Worm (Caenorhabditis elegans) whole organism, L1 larva: ENCODE results near the gene Y66A7A.9.

Experiments used
- C16A3.4 ChIP-seq: fragments of 150-350 bp; optimal IDR thresholded peaks from 2 replicates; lab custom pipeline; 2014; ENCODE audit warnings: missing biosample characterization, missing genetic modification characterization
- F16B12.6 ChIP-seq: fragments of 150-350 bp; optimal IDR thresholded peaks from 2 replicates; lab custom pipeline; 2014; ENCODE audit warnings: missing biosample characterization, missing genetic modification characterization
- Y116A8C.19 ChIP-seq: sonication (generic microtip); optimal IDR thresholded peaks from 2 replicates; lab custom pipeline; 2016; ENCODE audit warnings: missing compliant biosample characterization, missing genetic modification characterization, borderline replicate concordance
- alr-1 ChIP-seq: fragments of 200-800 bp; sonication (Bioruptor generic); optimal IDR thresholded peaks from 2 replicates; lab custom pipeline; 2018; ENCODE audit warnings: borderline replicate concordance, mild to moderate bottlenecking, missing genetic modification characterization, missing compliant biosample characterization
- aly-2 ChIP-seq: fragments of 150-350 bp; optimal IDR thresholded peaks from 2 replicates; lab custom pipeline; 2014; ENCODE audit warnings: missing biosample characterization, missing genetic modification characterization
- ceh-63 ChIP-seq: fragments of 200-800 bp; sonication (Bioruptor generic); optimal IDR thresholded peaks from 2 replicates; lab custom pipeline; 2018; ENCODE audit warnings: mild to moderate bottlenecking, missing genetic modification characterization, missing compliant biosample characterization
- ceh-82 ChIP-seq, 3 experiments: fragments of 150-350 bp in 1 of 3; sonication (generic microtip) in 2 of 3; optimal IDR thresholded peaks; 2 replicates each; lab custom pipeline; 2014 to 2017; ENCODE audit warnings: missing biosample characterization in 3 of 3, missing genetic modification characterization in 3 of 3
- ceh-88 ChIP-seq: fragments of 200-800 bp; sonication (Bioruptor generic); IDR thresholded peaks from 2 replicates; pipeline ENCODE4 v1.3.6; 2022; ENCODE audit warnings: missing genetic modification characterization, missing compliant biosample characterization
- ces-1 ChIP-seq: fragments of 150-350 bp; optimal IDR thresholded peaks from 2 replicates; lab custom pipeline; 2014; ENCODE audit warnings: missing biosample characterization, missing genetic modification reagents, missing genetic modification characterization
- dsc-1 ChIP-seq: sonication (generic microtip); optimal IDR thresholded peaks from 2 replicates; lab custom pipeline; 2016; ENCODE audit warnings: mild to moderate bottlenecking, missing genetic modification characterization, missing compliant biosample characterization
- efl-1 ChIP-seq, 4 experiments: fragments of 150-350 bp; optimal IDR thresholded peaks in 3 of 4; peaks in 1 of 4; 1 replicate in 1 of 4; 2 replicates in 3 of 4; lab custom pipeline; 2014; ENCODE audit warnings: missing biosample characterization in 2 of 4, missing genetic modification characterization in 2 of 4, missing genetic modification reagents in 2 of 4
- efl-3 ChIP-seq: fragments of 200-800 bp; sonication (Bioruptor generic); optimal IDR thresholded peaks from 2 replicates; lab custom pipeline; 2018; ENCODE audit warnings: mild to moderate bottlenecking, missing genetic modification characterization, missing compliant biosample characterization
- egl-13 ChIP-seq: sonication (generic microtip); optimal IDR thresholded peaks from 2 replicates; lab custom pipeline; 2016; ENCODE audit warnings: missing genotype, missing genetic modification reagents, missing genetic modification characterization, missing compliant biosample characterization
- egl-27 ChIP-seq, 2 experiments: fragments of 150-350 bp in 1 of 2; sonication (generic microtip); optimal IDR thresholded peaks; 3 replicates each; lab custom pipeline; 2017 to 2018; ENCODE audit warnings: missing biosample characterization in 2 of 2, missing genetic modification characterization in 2 of 2, missing genetic modification reagents in 2 of 2
- elt-2 ChIP-seq: sonication (generic microtip); optimal IDR thresholded peaks from 2 replicates; lab custom pipeline; 2016; ENCODE audit warnings: missing genetic modification characterization, mild to moderate bottlenecking, inconsistent platforms, missing compliant biosample characterization, missing genetic modification reagents
- elt-3 ChIP-seq, 6 experiments: fragments of 150-350 bp in 1 of 6; sonication (generic microtip); optimal IDR thresholded peaks; 2 replicates each; lab custom pipeline; 2017 to 2018; ENCODE audit warnings: missing biosample characterization in 6 of 6, missing genetic modification characterization in 6 of 6, inconsistent platforms in 1 of 6
- fos-1 ChIP-seq: fragments of 150-350 bp; optimal IDR thresholded peaks from 2 replicates; lab custom pipeline; 2014; ENCODE audit warnings: missing biosample characterization, missing genetic modification characterization
- grh-1 ChIP-seq: fragments of 200-800 bp; sonication (Bioruptor generic); IDR thresholded peaks from 2 replicates; pipeline ENCODE4 v1.3.6; 2022; ENCODE audit warnings: missing genetic modification reagents, missing genetic modification characterization, missing compliant biosample characterization
- irx-1 ChIP-seq: sonication (generic microtip); optimal IDR thresholded peaks from 2 replicates; lab custom pipeline; 2016; ENCODE audit warnings: missing genetic modification characterization, missing compliant biosample characterization
- jun-1 ChIP-seq: fragments of 150-350 bp; optimal IDR thresholded peaks from 2 replicates; lab custom pipeline; 2014; ENCODE audit warnings: missing biosample characterization, missing genetic modification reagents, missing genetic modification characterization
- lin-13 ChIP-seq: fragments of 150-350 bp; optimal IDR thresholded peaks from 2 replicates; lab custom pipeline; 2014; ENCODE audit warnings: missing biosample characterization, missing genetic modification reagents, missing genetic modification characterization
- lin-15B ChIP-seq: fragments of 150-350 bp; sonication (generic microtip); optimal IDR thresholded peaks from 3 replicates; lab custom pipeline; 2014; ENCODE audit warnings: missing biosample characterization, missing genetic modification characterization
- lin-35 ChIP-seq, 2 experiments: fragments of 150-350 bp; optimal IDR thresholded peaks; 2 replicates each; lab custom pipeline; 2014; ENCODE audit warnings: missing biosample characterization in 2 of 2, missing genetic modification characterization in 2 of 2, missing genetic modification reagents in 2 of 2
- mdl-1 ChIP-seq, 2 experiments: fragments of 150-350 bp; optimal IDR thresholded peaks; 2 replicates each; lab custom pipeline; 2014 to 2017; ENCODE audit warnings: missing biosample characterization in 2 of 2, missing genetic modification characterization in 2 of 2, inconsistent platforms in 1 of 2
- nhr-19 ChIP-seq: fragments of 200-800 bp; sonication (Bioruptor generic); conservative IDR thresholded peaks from 2 replicates; pipeline ENCODE4 v1.3.6; 2022; ENCODE audit warnings: missing genetic modification characterization, missing compliant biosample characterization
- nhr-47 ChIP-seq: sonication (generic microtip); optimal IDR thresholded peaks from 2 replicates; lab custom pipeline; 2016; ENCODE audit warnings: mild to moderate bottlenecking, missing genetic modification characterization, moderate library complexity, missing compliant biosample characterization
- nhr-77 ChIP-seq: fragments of 150-350 bp; optimal IDR thresholded peaks from 2 replicates; lab custom pipeline; 2014; ENCODE audit warnings: missing biosample characterization, missing genetic modification characterization
- nhr-85 ChIP-seq: sonication (generic microtip); peaks from one replicate; lab custom pipeline; 2016; ENCODE audit warnings: missing genetic modification characterization, inconsistent platforms, missing compliant biosample characterization
- pax-3 ChIP-seq: fragments of 200-800 bp; sonication (Bioruptor generic); optimal IDR thresholded peaks from 2 replicates; lab custom pipeline; 2018; ENCODE audit warnings: mild to moderate bottlenecking, missing genetic modification characterization, moderate library complexity, missing compliant biosample characterization
- pqm-1 ChIP-seq: sonication (generic microtip); optimal IDR thresholded peaks from 3 replicates; lab custom pipeline; 2017; ENCODE audit warnings: missing biosample characterization, missing genetic modification characterization
- skn-1 ChIP-seq: fragments of 150-350 bp; optimal IDR thresholded peaks from 2 replicates; lab custom pipeline; 2014; ENCODE audit warnings: missing biosample characterization, missing genetic modification characterization
- snu-23 ChIP-seq: sonication (generic microtip); optimal IDR thresholded peaks from 2 replicates; lab custom pipeline; 2016; ENCODE audit warnings: missing genetic modification characterization, missing compliant biosample characterization
- sox-4 ChIP-seq: sonication (generic microtip); optimal IDR thresholded peaks from 2 replicates; lab custom pipeline; 2016; ENCODE audit warnings: missing genetic modification characterization, missing compliant biosample characterization
- sup-37 ChIP-seq: fragments of 200-800 bp; sonication (Bioruptor generic); optimal IDR thresholded peaks from 2 replicates; lab custom pipeline; 2018; ENCODE audit warnings: mild to moderate bottlenecking, missing genetic modification characterization, missing compliant biosample characterization
- tbx-2 ChIP-seq: sonication (generic microtip); optimal IDR thresholded peaks from 2 replicates; lab custom pipeline; 2016; ENCODE audit warnings: missing genetic modification characterization, missing compliant biosample characterization
- tlp-1 ChIP-seq: fragments of 150-350 bp; optimal IDR thresholded peaks from 2 replicates; lab custom pipeline; 2014; ENCODE audit warnings: missing biosample characterization, missing genetic modification characterization
- unc-130 ChIP-seq: fragments of 150-350 bp; optimal IDR thresholded peaks from 2 replicates; lab custom pipeline; 2017; ENCODE audit warnings: missing biosample characterization, missing genetic modification characterization, inconsistent platforms
- unc-86 ChIP-seq: sonication (generic microtip); optimal IDR thresholded peaks from 2 replicates; lab custom pipeline; 2016; ENCODE audit warnings: missing genetic modification characterization, missing compliant biosample characterization
- unc-98 ChIP-seq: fragments of 200-800 bp; sonication (Bioruptor generic); IDR thresholded peaks from 2 replicates; pipeline ENCODE4 v1.3.6; 2022; ENCODE audit warnings: missing genetic modification characterization, missing compliant biosample characterization
- xbp-1 ChIP-seq: sonication (generic microtip); optimal IDR thresholded peaks from 2 replicates; lab custom pipeline; 2016; ENCODE audit warnings: missing genetic modification characterization, missing compliant biosample characterization
- zag-1 ChIP-seq: fragments of 150-350 bp; optimal IDR thresholded peaks from 2 replicates; lab custom pipeline; 2014; ENCODE audit warnings: missing biosample characterization, missing genetic modification characterization
- ztf-11 ChIP-seq, 2 experiments: sonication (generic microtip); optimal IDR thresholded peaks; 2 replicates each; lab custom pipeline; 2016 to 2017; ENCODE audit warnings: missing genetic modification characterization in 2 of 2, missing biosample characterization in 1 of 2, missing compliant biosample characterization in 1 of 2

Gene Y66A7A.9

ce11 chrIII:11657185-11657817 lies 45.0 kb upstream of the Y66A7A.9 start, which contains the start of gene crh-1 (continued):
- TF ChIP-seq unc-86 (tag; lab: Kevin White, UChicago) (peak; percentile 64), tlp-1 (tag; lab: Kevin White, UChicago) (no peak), irx-1 (tag; lab: Kevin White, UChicago) (peak; percentile 86), nhr-85 (peak; percentile 91), alr-1 (tag; lab: Kevin White, UChicago) (no peak), lin-13 (GFP tag; lab: Kevin White, UChicago) (peak; percentile 79), aly-2 (peak; percentile 54), elt-2 (tag; lab: Kevin White, UChicago) (peak; percentile 69), efl-3 (GFP tag; lab: Kevin White, UChicago) (no peak), elt-3 (tag; optimal IDR thresholded peaks at IDR 0.05; lab: Kevin White, UChicago) (peak in 2 of 6 experiments; percentile 62 to 78), ztf-11 (tag; optimal IDR thresholded peaks at IDR 0.05; lab: Kevin White, UChicago) (peak in 1 of 2 experiments; percentile 35), ces-1 (no peak), efl-1 (optimal IDR thresholded peaks at IDR 0.05; lab: Kevin White, UChicago) (peak; percentile 83 to 84), efl-1 (GFP tag; optimal IDR thresholded peaks at IDR 0.05 in 1 of 2; lab: Kevin White, UChicago) (peak; percentile 78 to 98), Y116A8C.19 (tag; lab: Kevin White, UChicago) (no peak), fos-1 (tag; lab: Kevin White, UChicago) (peak; percentile 43), xbp-1 (peak; percentile 85), ceh-63 (GFP tag; lab: Kevin White, UChicago) (no peak), mdl-1 (tag; optimal IDR thresholded peaks at IDR 0.05; lab: Kevin White, UChicago) (peak in 1 of 2 experiments; percentile 89), sup-37 (GFP tag; lab: Kevin White, UChicago) (peak; percentile 39), pqm-1 (no peak), nhr-77 (tag; lab: Kevin White, UChicago) (peak; percentile 40), tbx-2 (peak; percentile 85), ceh-88 (GFP tag; lab: Robert Waterston, UW) (peak; percentile 47; the same call in 1 of the 2 replicates), pax-3 (tag; lab: Kevin White, UChicago) (no peak), skn-1 (tag; lab: Kevin White, UChicago) (peak; percentile 65), lin-15B (tag; lab: Kevin White, UChicago) (peak; percentile 43), ceh-82 (tag; optimal IDR thresholded peaks at IDR 0.05; lab: Kevin White, UChicago) (peak; percentile 63 to 75 (median 72)), F16B12.6 (tag; lab: Kevin White, UChicago) (peak; percentile 98), egl-27 (tag; optimal IDR thresholded peaks at IDR 0.05; lab: Kevin White, UChicago) (no peak), C16A3.4 (peak; percentile 54), nhr-19 (GFP tag; lab: Robert Waterston, UW) (peak; percentile 85), snu-23 (peak; percentile 93)

DNA sequence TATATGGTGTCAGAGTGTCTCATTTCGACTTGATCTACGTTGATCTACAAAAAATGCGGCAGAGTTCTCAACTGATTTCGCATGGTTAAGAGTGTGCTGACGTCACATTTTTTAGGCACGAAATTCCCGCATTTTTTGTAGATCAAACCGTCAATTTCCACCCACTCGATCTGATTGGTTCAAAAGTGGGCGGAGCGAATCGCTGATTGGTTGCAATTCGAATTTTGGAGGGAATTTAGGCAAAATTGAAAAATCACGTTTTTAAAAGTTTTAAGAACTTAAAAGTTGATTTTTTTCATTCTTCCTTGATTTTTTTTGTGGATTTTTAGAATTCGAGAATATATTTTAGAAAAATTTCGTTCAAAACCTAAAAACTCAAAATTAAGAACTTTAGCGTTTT lies 44.1 kb upstream of the Y66A7A.9 start:
- TF ChIP-seq ceh-88 (GFP tag; lab: Robert Waterston, UW) (no peak), zag-1 (tag; lab: Kevin White, UChicago) (no peak)

DNA sequence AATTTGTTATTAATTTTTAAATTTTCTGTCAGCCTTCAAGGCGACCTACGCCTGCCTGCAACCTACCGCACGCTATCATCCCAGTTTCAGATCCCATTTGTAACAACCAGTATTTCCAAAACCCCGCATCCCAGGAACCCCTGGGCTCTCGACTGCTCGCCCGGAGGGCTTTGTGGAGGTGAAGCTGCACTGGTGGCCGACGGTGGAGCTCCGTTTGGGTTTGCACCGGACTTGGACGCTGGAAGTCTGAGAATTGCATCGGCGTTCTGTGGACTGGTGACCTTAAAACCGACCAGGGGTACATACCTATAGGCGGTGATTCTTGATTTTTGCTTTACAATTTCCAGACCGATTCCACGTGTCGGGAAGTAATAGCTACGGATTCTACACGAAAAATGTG lies 39.2 kb upstream of the Y66A7A.9 start:
- TF ChIP-seq sup-37 (GFP tag; lab: Kevin White, UChicago) (no peak), unc-98 (GFP tag; lab: Robert Waterston, UW) (no peak), lin-13 (GFP tag; lab: Kevin White, UChicago) (no peak), grh-1 (GFP tag; lab: Robert Waterston, UW) (no peak), nhr-47 (tag; lab: Kevin White, UChicago) (no peak), skn-1 (tag; lab: Kevin White, UChicago) (no peak), efl-3 (GFP tag; lab: Kevin White, UChicago) (no peak), alr-1 (tag; lab: Kevin White, UChicago) (no peak), Y116A8C.19 (tag; lab: Kevin White, UChicago) (no peak), unc-130 (no peak), egl-13 (tag; lab: Kevin White, UChicago) (no peak), nhr-85 (no peak), jun-1 (no peak), sox-4 (tag; lab: Kevin White, UChicago) (no peak), dsc-1 (no peak), ceh-82 (tag; optimal IDR thresholded peaks at IDR 0.05; lab: Kevin White, UChicago) (no peak), lin-35 (GFP tag; optimal IDR thresholded peaks at IDR 0.05; lab: Kevin White, UChicago) (no peak)
